Worm (Caenorhabditis elegans) whole organism, late embryonic: ENCODE measurements around the gene clec-37.

Experiments used
- C08G9.2 ChIP-seq: sonication (generic microtip); optimal IDR thresholded peaks from 2 replicates; lab custom pipeline; 2016; ENCODE audit warnings: mild to moderate bottlenecking, missing genetic modification characterization, moderate library complexity, missing compliant biosample characterization
- F13H6.1 ChIP-seq: sonication (generic microtip); optimal IDR thresholded peaks from 2 replicates; lab custom pipeline; 2016; ENCODE audit warnings: missing genetic modification characterization, missing compliant biosample characterization
- K02D7.2 ChIP-seq: sonication (generic microtip); optimal IDR thresholded peaks from 2 replicates; lab custom pipeline; 2017; ENCODE audit warnings: mild to moderate bottlenecking, missing genetic modification characterization, missing compliant biosample characterization
- T23F11.4 ChIP-seq: fragments of 200-800 bp; sonication (Bioruptor generic); optimal IDR thresholded peaks from 2 replicates; lab custom pipeline; 2018; ENCODE audit warnings: mild to moderate bottlenecking, missing genetic modification characterization, missing compliant biosample characterization
- Y22D7AL.16 ChIP-seq: sonication (generic microtip); optimal IDR thresholded peaks from 2 replicates; lab custom pipeline; 2016; ENCODE audit warnings: missing genetic modification characterization, missing compliant biosample characterization
- ama-1 ChIP-seq: fragments of 150-350 bp; optimal IDR thresholded peaks from 2 replicates; lab custom pipeline; 2014
- ceh-14 ChIP-seq: sonication (generic microtip); optimal IDR thresholded peaks from 2 replicates; lab custom pipeline; 2016; ENCODE audit warnings: missing genotype, missing genetic modification characterization, missing compliant biosample characterization
- ceh-34 ChIP-seq: sonication (generic microtip); optimal IDR thresholded peaks from 2 replicates; lab custom pipeline; 2016; ENCODE audit warnings: mild to moderate bottlenecking, missing genetic modification characterization, missing compliant biosample characterization
- ceh-48 ChIP-seq: sonication (generic microtip); optimal IDR thresholded peaks from 2 replicates; lab custom pipeline; 2016; ENCODE audit warnings: missing genetic modification characterization, inconsistent platforms, missing compliant biosample characterization
- ceh-6 ChIP-seq: fragments of 200-800 bp; sonication (Bioruptor generic); optimal IDR thresholded peaks from 2 replicates; lab custom pipeline; 2018; ENCODE audit warnings: mild to moderate bottlenecking, missing genetic modification characterization, missing compliant biosample characterization
- che-1 ChIP-seq: sonication (generic microtip); optimal IDR thresholded peaks from 2 replicates; lab custom pipeline; 2016; ENCODE audit warnings: mild to moderate bottlenecking, missing genetic modification characterization, missing compliant biosample characterization
- dmd-4 ChIP-seq: sonication (generic microtip); optimal IDR thresholded peaks from 2 replicates; lab custom pipeline; 2016; ENCODE audit warnings: borderline replicate concordance, missing genetic modification characterization, missing compliant biosample characterization
- dve-1 ChIP-seq: sonication (generic microtip); optimal IDR thresholded peaks from 2 replicates; lab custom pipeline; 2017; ENCODE audit warnings: antibody characterized with exemption, mild to moderate bottlenecking, missing genetic modification characterization, missing compliant biosample characterization
- elt-2 ChIP-seq: sonication (generic microtip); optimal IDR thresholded peaks from 2 replicates; lab custom pipeline; 2016; ENCODE audit warnings: missing genetic modification reagents, missing genetic modification characterization, missing compliant biosample characterization
- ets-4 ChIP-seq: sonication (generic microtip); optimal IDR thresholded peaks from 2 replicates; lab custom pipeline; 2016; ENCODE audit warnings: missing genetic modification characterization, missing compliant biosample characterization
- fax-1 ChIP-seq: sonication (generic microtip); optimal IDR thresholded peaks from 2 replicates; lab custom pipeline; 2016; ENCODE audit warnings: missing genotype, missing genetic modification characterization, missing compliant biosample characterization
- fkh-6 ChIP-seq: sonication (generic microtip); optimal IDR thresholded peaks from 2 replicates; lab custom pipeline; 2016; ENCODE audit warnings: missing genetic modification characterization, missing compliant biosample characterization
- hlh-15 ChIP-seq: sonication (generic microtip); optimal IDR thresholded peaks from 2 replicates; lab custom pipeline; 2016; ENCODE audit warnings: missing genetic modification characterization, missing compliant biosample characterization
- hlh-6 ChIP-seq: sonication (generic microtip); optimal IDR thresholded peaks from 2 replicates; lab custom pipeline; 2016; ENCODE audit warnings: missing genotype, missing genetic modification characterization, missing compliant biosample characterization
- lin-11 ChIP-seq: fragments of 200-800 bp; sonication (Bioruptor generic); optimal IDR thresholded peaks from 2 replicates; lab custom pipeline; 2018; ENCODE audit warnings: mild to moderate bottlenecking, missing genetic modification characterization, missing compliant biosample characterization
- nhr-11 ChIP-seq: fragments of 150-350 bp; optimal IDR thresholded peaks from 2 replicates; lab custom pipeline; 2014; ENCODE audit warnings: missing biosample characterization, missing genetic modification characterization
- nhr-232 ChIP-seq: sonication (generic microtip); optimal IDR thresholded peaks from 2 replicates; lab custom pipeline; 2016; ENCODE audit warnings: missing genetic modification characterization, missing compliant biosample characterization
- npax-4 ChIP-seq: sonication (generic microtip); optimal IDR thresholded peaks from 2 replicates; lab custom pipeline; 2016; ENCODE audit warnings: missing genetic modification characterization, missing compliant biosample characterization
- odd-2 ChIP-seq: sonication (generic microtip); optimal IDR thresholded peaks from 2 replicates; lab custom pipeline; 2017; ENCODE audit warnings: antibody characterized with exemption, mild to moderate bottlenecking, missing genetic modification characterization, missing compliant biosample characterization
- pat-9 ChIP-seq: fragments of 200-800 bp; sonication (Bioruptor generic); optimal IDR thresholded peaks from 2 replicates; lab custom pipeline; 2018; ENCODE audit warnings: mild to moderate bottlenecking, missing genetic modification characterization, moderate library complexity, missing compliant biosample characterization
- pax-1 ChIP-seq: fragments of 150-350 bp; optimal IDR thresholded peaks from 2 replicates; lab custom pipeline; 2014; ENCODE audit warnings: missing biosample characterization, missing genetic modification characterization
- pha-2 ChIP-seq: sonication (generic microtip); optimal IDR thresholded peaks from 2 replicates; lab custom pipeline; 2017; ENCODE audit warnings: mild to moderate bottlenecking, missing genetic modification characterization, missing compliant biosample characterization
- pha-4 ChIP-seq: fragments of 150-350 bp; optimal IDR thresholded peaks from 2 replicates; lab custom pipeline; 2018; ENCODE audit warnings: missing biosample characterization, missing genetic modification reagents, missing genetic modification characterization
- ref-2 ChIP-seq: sonication (generic microtip); optimal IDR thresholded peaks from 2 replicates; lab custom pipeline; 2016; ENCODE audit warnings: missing genetic modification characterization, missing compliant biosample characterization
- rnt-1 ChIP-seq: sonication (generic microtip); optimal IDR thresholded peaks from 2 replicates; lab custom pipeline; 2016; ENCODE audit warnings: missing genetic modification characterization, missing compliant biosample characterization
- sox-2 ChIP-seq: fragments of 200-800 bp; sonication (Bioruptor generic); IDR thresholded peaks from 2 replicates; pipeline ENCODE4 v1.3.6; 2022; ENCODE audit warnings: missing genetic modification reagents, missing genetic modification characterization, missing compliant biosample characterization
- syd-9 ChIP-seq: sonication (generic microtip); optimal IDR thresholded peaks from 2 replicates; lab custom pipeline; 2016; ENCODE audit warnings: mild to moderate bottlenecking, missing genetic modification characterization, moderate library complexity, missing compliant biosample characterization
- ttx-3 ChIP-seq: sonication (generic microtip); optimal IDR thresholded peaks from 2 replicates; lab custom pipeline; 2016; ENCODE audit warnings: missing genetic modification reagents, missing genetic modification characterization, missing compliant biosample characterization
- unc-3 ChIP-seq, 2 experiments: fragments of 200-800 bp in 1 of 2; sonication (Bioruptor generic) in 1 of 2; sonication (generic microtip) in 1 of 2; conservative IDR thresholded peaks in 1 of 2; optimal IDR thresholded peaks in 1 of 2; 2 replicates each; pipeline versions ENCODE4 v1.3.6 to Lab custom; 2016 to 2022; ENCODE audit warnings: missing compliant biosample characterization in 2 of 2, missing genetic modification characterization in 2 of 2, missing genetic modification reagents in 1 of 2
- unc-55 ChIP-seq: sonication (generic microtip); optimal IDR thresholded peaks from 2 replicates; lab custom pipeline; 2017; ENCODE audit warnings: missing biosample characterization, missing genetic modification reagents, missing genetic modification characterization
- zip-5 ChIP-seq: sonication (generic microtip); optimal IDR thresholded peaks from 2 replicates; lab custom pipeline; 2016; ENCODE audit warnings: missing genetic modification characterization, missing compliant biosample characterization

The clec-37 gene

DNA sequence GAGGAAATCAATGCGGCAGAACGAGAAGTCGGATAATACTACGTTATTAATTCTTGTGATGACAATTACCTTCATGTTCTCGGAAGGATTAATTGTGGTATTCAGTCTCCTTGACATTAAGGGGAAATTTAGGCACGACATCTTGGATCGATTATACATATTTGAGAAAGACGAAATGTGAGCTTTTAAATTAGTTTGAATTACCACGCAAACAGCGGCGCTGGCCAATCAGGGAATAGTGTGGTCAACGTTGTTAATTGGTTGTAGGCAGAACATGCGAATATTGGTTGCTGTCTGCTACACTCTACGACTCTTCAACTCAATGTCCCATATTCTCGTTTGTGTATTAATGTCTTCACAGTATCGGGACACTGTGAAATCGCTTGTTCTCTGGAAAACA, 23.1 kb upstream of the clec-37 start, which contains the start of gene F49A5.10:
Gene F49A5.10, plus strand, starts transcription at position 301 of the 400 bp plus-strand sequence.
- TF ChIP-seq ama-1 (lab: Kevin White, UChicago) (no peak), ceh-14 (tag; lab: Kevin White, UChicago) (no peak), F13H6.1 (tag; lab: Kevin White, UChicago) (no peak), rnt-1 (tag; lab: Kevin White, UChicago) (no peak), elt-2 (tag; lab: Kevin White, UChicago) (no peak), zip-5 (no peak), pat-9 (tag; lab: Kevin White, UChicago) (no peak), Y22D7AL.16 (tag; lab: Kevin White, UChicago) (no peak), ref-2 (tag; lab: Kevin White, UChicago) (no peak), npax-4 (tag; lab: Kevin White, UChicago) (no peak), nhr-11 (tag; lab: Kevin White, UChicago) (no peak), pax-1 (tag; lab: Kevin White, UChicago) (no peak), K02D7.2 (tag; lab: Kevin White, UChicago) (no peak), ceh-48 (tag; lab: Kevin White, UChicago) (no peak), dmd-4 (tag; lab: Kevin White, UChicago) (no peak), T23F11.4 (GFP tag; lab: Kevin White, UChicago) (no peak), ets-4 (tag; lab: Kevin White, UChicago) (no peak)

DNA sequence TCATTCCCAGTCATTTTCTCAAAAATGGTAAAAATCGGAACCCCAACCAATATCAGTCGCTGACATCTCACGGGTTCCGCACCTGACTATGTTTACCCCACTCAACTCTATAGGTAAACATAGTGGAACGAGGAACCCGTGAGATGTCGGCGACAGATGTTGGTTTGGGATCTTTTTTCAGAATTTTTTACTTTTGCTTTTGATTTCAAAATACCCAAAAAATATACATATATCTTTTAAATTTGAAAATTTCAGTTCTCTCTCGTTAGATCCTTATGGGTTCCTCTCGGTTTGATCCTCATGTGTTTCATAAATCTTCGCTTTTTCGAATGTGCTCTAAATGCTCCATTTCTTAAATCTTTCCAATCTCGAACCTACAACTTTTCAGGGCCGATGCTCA, 21.7 kb upstream of the clec-37 start, which contains the start of gene srw-23:
Gene srw-23, plus strand, starts transcription at position 301 of the 400 bp plus-strand sequence.
- TF ChIP-seq npax-4 (tag; lab: Kevin White, UChicago) = no peak
- no peak for TF ChIP-seq pha-2 (tag; lab: Kevin White, UChicago)
- no peak for TF ChIP-seq fkh-6 (tag; lab: Kevin White, UChicago)
- TF ChIP-seq syd-9 (tag; lab: Kevin White, UChicago) = no peak
- TF ChIP-seq odd-2 (tag; lab: Kevin White, UChicago) = no peak
- TF ChIP-seq fax-1 (tag; lab: Kevin White, UChicago) = no peak

DNA sequence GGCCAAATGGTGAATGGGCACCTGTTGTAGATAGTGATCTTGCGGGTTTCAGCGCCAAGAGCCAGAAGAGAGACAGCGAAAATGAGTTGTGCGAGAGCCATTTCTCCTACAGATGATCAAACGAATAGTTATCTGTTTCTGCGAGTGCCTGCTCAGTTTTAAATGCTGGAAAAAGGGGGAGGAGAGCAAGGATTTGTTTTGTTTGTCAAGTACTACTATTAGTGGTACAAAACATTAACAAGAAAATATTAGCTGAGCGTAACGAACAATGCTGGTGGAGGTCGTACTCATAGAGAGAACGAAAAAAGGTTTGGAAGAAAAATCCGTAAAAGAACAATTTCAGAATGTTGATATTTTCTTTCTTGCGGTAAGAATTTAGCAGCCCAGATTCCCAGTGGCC, 19.5 kb upstream of the clec-37 start, which contains the start of gene thn-4:
Gene thn-4, minus strand, starts transcription at position 101 of the 400 bp plus-strand sequence.
- TF ChIP-seq K02D7.2 (tag; lab: Kevin White, UChicago) (no peak), ceh-6 (GFP tag; lab: Kevin White, UChicago) (no peak), unc-3 (GFP tag; conservative IDR thresholded peaks at IDR 0.05; lab: Robert Waterston, UW) (no peak), unc-3 (tag; optimal IDR thresholded peaks at IDR 0.05; lab: Kevin White, UChicago) (no peak), pha-2 (tag; lab: Kevin White, UChicago) (no peak), ttx-3 (no peak)

DNA sequence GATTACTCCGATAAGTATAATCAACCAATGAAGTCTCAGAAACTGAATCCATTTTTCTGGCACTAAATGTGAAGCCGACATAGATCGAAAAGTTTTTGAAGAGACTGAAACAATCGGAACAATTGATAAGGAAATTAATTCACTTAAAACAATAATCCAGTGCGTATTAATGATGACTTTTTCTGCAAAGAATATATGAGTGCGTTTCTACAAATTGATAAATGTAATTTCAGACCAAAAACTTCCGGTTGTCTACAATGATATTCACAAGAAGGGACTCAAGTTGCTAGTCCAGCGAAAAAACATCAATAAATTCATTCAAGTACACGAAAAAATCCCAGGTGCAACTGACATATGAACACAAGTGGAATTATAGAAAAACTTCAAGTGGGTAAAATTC, 17.8 kb upstream of the clec-37 start, which contains the start of gene clec-33:
Gene clec-33, minus strand, starts transcription at position 101 of the 400 bp plus-strand sequence.
- TF ChIP-seq C08G9.2 (tag; lab: Kevin White, UChicago) = no peak
- no peak for TF ChIP-seq ref-2 (tag; lab: Kevin White, UChicago)
- no peak for TF ChIP-seq nhr-232 (tag; lab: Kevin White, UChicago)
- no peak for TF ChIP-seq che-1 (tag; lab: Kevin White, UChicago)
- TF ChIP-seq elt-2 (tag; lab: Kevin White, UChicago) = no peak
- TF ChIP-seq ceh-34 (tag; lab: Kevin White, UChicago) = no peak
- TF ChIP-seq fax-1 (tag; lab: Kevin White, UChicago) = no peak
- no peak for TF ChIP-seq fkh-6 (tag; lab: Kevin White, UChicago)
- no peak for TF ChIP-seq unc-55 (GFP tag; lab: Kevin White, UChicago)
- TF ChIP-seq dve-1 (tag; lab: Kevin White, UChicago) = no peak
- TF ChIP-seq hlh-15 (tag; lab: Kevin White, UChicago) = no peak
- TF ChIP-seq lin-11 (tag; lab: Kevin White, UChicago) = no peak
- no peak for TF ChIP-seq sox-2 (GFP tag; lab: Robert Waterston, UW)
- TF ChIP-seq T23F11.4 (GFP tag; lab: Kevin White, UChicago) = no peak
- TF ChIP-seq nhr-11 (tag; lab: Kevin White, UChicago) = no peak
- no peak for TF ChIP-seq pha-4 (tag; lab: Kevin White, UChicago)
- TF ChIP-seq hlh-6 (tag; lab: Kevin White, UChicago) = no peak
